Fruit fly (Drosophila melanogaster) whole organism, adult: ENCODE data around the gene eEF1gamma.

Source experiments
- CG11617 ChIP-seq: fragments of 200-800 bp; sonication (Bioruptor generic); optimal IDR thresholded peaks from 2 replicates; lab custom pipeline; 2017; ENCODE audit warnings: mild to moderate bottlenecking, missing biosample characterization, missing genetic modification reagents, missing genetic modification characterization
- CG12768 ChIP-seq: fragments of 200-800 bp; sonication (Bioruptor generic); optimal IDR thresholded peaks from 2 replicates; lab custom pipeline; 2017; ENCODE audit warnings: missing biosample characterization, missing genetic modification characterization, mild to moderate bottlenecking, moderate library complexity, missing genetic modification reagents
- CG14711 ChIP-seq: fragments of 200-800 bp; sonication (Bioruptor generic); optimal IDR thresholded peaks from 2 replicates; lab custom pipeline; 2018; ENCODE audit warnings: missing biosample characterization, mild to moderate bottlenecking, missing genetic modification characterization, moderate library complexity
- CG1620 ChIP-seq: fragments of 200-800 bp; sonication (Bioruptor generic); optimal IDR thresholded peaks from 2 replicates; lab custom pipeline; 2016; ENCODE audit warnings: missing biosample characterization, missing genetic modification characterization
- CG33017 ChIP-seq: fragments of 200-800 bp; sonication (Bioruptor generic); optimal IDR thresholded peaks from 2 replicates; lab custom pipeline; 2018; ENCODE audit warnings: missing biosample characterization, mild to moderate bottlenecking, missing genetic modification characterization, moderate library complexity
- CG5204 ChIP-seq: fragments of 200-800 bp; sonication (Bioruptor generic); optimal IDR thresholded peaks from 2 replicates; lab custom pipeline; 2016; ENCODE audit warnings: missing biosample characterization, missing genetic modification characterization
- CG7045 ChIP-seq: fragments of 200-800 bp; sonication (Bioruptor generic); optimal IDR thresholded peaks from 2 replicates; lab custom pipeline; 2017; ENCODE audit warnings: missing biosample characterization, mild to moderate bottlenecking, missing genetic modification characterization
- CG7101 ChIP-seq: fragments of 200-800 bp; sonication (Bioruptor generic); optimal IDR thresholded peaks from 2 replicates; lab custom pipeline; 2018; ENCODE audit warnings: missing biosample characterization, mild to moderate bottlenecking, missing genetic modification characterization, moderate library complexity
- Clk ChIP-seq: fragments of 200-800 bp; sonication (Bioruptor generic); optimal IDR thresholded peaks from 2 replicates; lab custom pipeline; 2017; ENCODE audit warnings: missing biosample characterization, missing genetic modification characterization
- Crg-1 ChIP-seq: fragments of 200-800 bp; sonication (Bioruptor generic); optimal IDR thresholded peaks from 2 replicates; lab custom pipeline; 2016; ENCODE audit warnings: missing biosample characterization, missing genetic modification characterization
- Hr96 ChIP-seq: fragments of 200-800 bp; sonication (Bioruptor generic); optimal IDR thresholded peaks from 2 replicates; lab custom pipeline; 2016; ENCODE audit warnings: missing biosample characterization, missing genetic modification characterization
- Mnt ChIP-seq: fragments of 200-800 bp; sonication (Bioruptor generic); optimal IDR thresholded peaks from 2 replicates; lab custom pipeline; 2016; ENCODE audit warnings: missing biosample characterization, mild to moderate bottlenecking, missing genetic modification characterization
- bab1 ChIP-seq: fragments of 200-800 bp; sonication (Bioruptor generic); optimal IDR thresholded peaks from 3 replicates; lab custom pipeline; 2019; ENCODE audit warnings: missing biosample characterization, mild to moderate bottlenecking, missing genetic modification characterization, moderate library complexity
- cic ChIP-seq: fragments of 200-800 bp; sonication (Bioruptor generic); optimal IDR thresholded peaks from 2 replicates; lab custom pipeline; 2017; ENCODE audit warnings: missing biosample characterization, mild to moderate bottlenecking, missing genetic modification characterization, moderate library complexity
- cnc ChIP-seq, 2 experiments: fragments of >200 bp; optimal IDR thresholded peaks; 2 replicates each; lab custom pipeline; 2017
- kay ChIP-seq: fragments of 200-800 bp; sonication (Bioruptor generic); peaks from one replicate; lab custom pipeline; 2016; ENCODE audit warnings: missing biosample characterization, missing genetic modification characterization, borderline replicate concordance
- ovo ChIP-seq: fragments of 200-800 bp; sonication (Bioruptor generic); optimal IDR thresholded peaks from 2 replicates; lab custom pipeline; 2016; ENCODE audit warnings: missing biosample characterization, missing genetic modification characterization
- pad ChIP-seq: fragments of 200-800 bp; sonication (Bioruptor generic); optimal IDR thresholded peaks from 3 replicates; lab custom pipeline; 2017; ENCODE audit warnings: missing biosample characterization, missing genetic modification characterization, mild to moderate bottlenecking, moderate library complexity, missing genetic modification reagents
- tj ChIP-seq: fragments of 200-800 bp; sonication (Bioruptor generic); optimal IDR thresholded peaks from 3 replicates; lab custom pipeline; 2017; ENCODE audit warnings: missing biosample characterization, mild to moderate bottlenecking, missing genetic modification characterization, moderate library complexity
- toe ChIP-seq: fragments of 200-800 bp; sonication (Bioruptor generic); optimal IDR thresholded peaks from 2 replicates; lab custom pipeline; 2016; ENCODE audit warnings: missing biosample characterization, missing genetic modification characterization

The eEF1gamma gene

DNA sequence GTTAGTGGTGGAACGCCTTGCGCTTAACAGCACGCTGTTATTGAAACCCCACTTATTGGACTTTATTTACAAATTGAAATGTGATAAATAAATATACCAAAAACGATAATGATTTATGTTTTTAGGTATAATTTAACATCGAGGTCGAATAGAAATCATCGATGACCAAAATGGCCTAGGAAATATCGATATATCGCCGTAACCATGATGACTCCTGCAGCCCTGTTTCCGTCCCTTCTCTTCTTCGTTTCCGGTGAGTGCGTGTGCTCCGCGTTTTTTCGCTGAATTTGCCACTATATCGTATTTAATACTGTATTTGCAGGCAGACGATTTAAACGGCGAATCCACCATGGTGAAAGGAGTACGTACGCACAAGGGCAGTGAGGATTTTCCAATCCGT is at the start of gene eEF1gamma:
Gene eEF1gamma (plus strand): TSS at position 225 of the 400 bp plus-strand sequence.
- TF ChIP-seq kay (GFP tag; lab: Kevin White, UChicago), result no peak
- peak; percentile 93 for TF ChIP-seq CG5204 (GFP tag; lab: Kevin White, UChicago)
- peak; percentile 95 for TF ChIP-seq CG1620 (GFP tag; lab: Kevin White, UChicago)
- TF ChIP-seq tj, result peak; percentile 87
- peak; percentile 96 for TF ChIP-seq Hr96 (GFP tag; lab: Kevin White, UChicago)
- peak; percentile 96 for TF ChIP-seq bab1 (GFP tag; lab: Kevin White, UChicago)
- TF ChIP-seq Clk, result peak; percentile 87
- TF ChIP-seq CG7045 (GFP tag; lab: Kevin White, UChicago), result peak; percentile 95
- peak; percentile 94 for TF ChIP-seq CG7101
- peak; percentile 93 for TF ChIP-seq Mnt
- TF ChIP-seq CG33017 (tag; lab: Kevin White, UChicago), result peak; percentile 84
- TF ChIP-seq Crg-1 (GFP tag; lab: Kevin White, UChicago), result peak; percentile 97
- TF ChIP-seq toe (GFP tag; lab: Kevin White, UChicago), result peak; percentile 92
- TF ChIP-seq CG11617, result peak; percentile 97
- peak; percentile 93 for TF ChIP-seq CG12768
- TF ChIP-seq CG14711 (tag; lab: Kevin White, UChicago), result peak; percentile 80
- no peak for TF ChIP-seq cnc (optimal IDR thresholded peaks at IDR 0.05; lab: Kevin White, UChicago)
- TF ChIP-seq ovo (GFP tag; lab: Kevin White, UChicago), result peak; percentile 95
- peak; percentile 88 for TF ChIP-seq pad (GFP tag; lab: Kevin White, UChicago)
- TF ChIP-seq cic, result peak; percentile 73

DNA sequence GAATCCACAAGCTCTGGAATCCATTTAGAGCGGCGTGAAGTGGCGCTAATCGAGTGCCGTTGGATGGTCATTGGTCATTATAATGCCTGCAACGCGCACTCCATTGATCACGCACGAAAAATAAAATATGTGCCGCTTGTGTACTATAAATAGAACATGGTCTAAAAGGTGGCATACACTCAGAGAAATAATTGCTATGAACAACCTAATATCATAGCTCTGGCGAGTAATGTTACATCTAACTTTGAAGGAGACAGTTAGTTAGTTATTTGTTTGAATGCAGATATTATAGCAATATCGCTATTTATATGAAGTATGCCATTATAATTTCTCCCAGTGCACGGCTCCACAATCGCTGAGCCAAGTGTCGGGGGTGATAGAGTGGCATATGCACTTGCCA is 29.0 kb upstream of the eEF1gamma start:
- no peak for TF ChIP-seq CG7101
- TF ChIP-seq pad (GFP tag; lab: Kevin White, UChicago), result no peak
- TF ChIP-seq CG33017 (tag; lab: Kevin White, UChicago), result no peak
- no peak for TF ChIP-seq cnc (optimal IDR thresholded peaks at IDR 0.05; lab: Kevin White, UChicago)
- TF ChIP-seq Crg-1 (GFP tag; lab: Kevin White, UChicago), result no peak
- no peak for TF ChIP-seq cic
- TF ChIP-seq CG1620 (GFP tag; lab: Kevin White, UChicago), result no peak
- no peak for TF ChIP-seq ovo (GFP tag; lab: Kevin White, UChicago)

DNA sequence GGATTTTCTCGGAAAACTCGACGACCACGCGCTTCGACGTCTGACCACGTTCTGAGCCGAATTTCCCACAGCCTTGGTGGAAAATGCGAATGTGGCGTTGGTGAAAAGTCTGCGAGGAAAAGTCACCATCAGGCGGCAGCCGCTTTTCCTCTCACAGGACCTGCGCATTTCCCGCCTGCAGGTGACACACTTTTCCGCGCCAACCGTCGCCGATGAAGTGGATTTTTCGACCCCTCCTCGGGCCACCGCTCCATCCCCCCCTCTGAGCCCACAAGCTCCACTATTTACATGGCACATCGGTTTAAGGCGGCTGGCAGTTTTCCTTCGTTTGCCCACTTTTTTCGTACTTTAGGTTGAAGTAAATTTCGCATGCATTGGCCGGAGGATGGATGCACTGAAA is 25.0 kb upstream of the eEF1gamma start, which contains the start of gene jus:
Gene jus (minus strand): TSS at position 38 of the 400 bp plus-strand sequence.
- TF ChIP-seq CG33017 (tag; lab: Kevin White, UChicago) (no peak), Mnt (no peak), pad (GFP tag; lab: Kevin White, UChicago) (peak; percentile 22)

DNA sequence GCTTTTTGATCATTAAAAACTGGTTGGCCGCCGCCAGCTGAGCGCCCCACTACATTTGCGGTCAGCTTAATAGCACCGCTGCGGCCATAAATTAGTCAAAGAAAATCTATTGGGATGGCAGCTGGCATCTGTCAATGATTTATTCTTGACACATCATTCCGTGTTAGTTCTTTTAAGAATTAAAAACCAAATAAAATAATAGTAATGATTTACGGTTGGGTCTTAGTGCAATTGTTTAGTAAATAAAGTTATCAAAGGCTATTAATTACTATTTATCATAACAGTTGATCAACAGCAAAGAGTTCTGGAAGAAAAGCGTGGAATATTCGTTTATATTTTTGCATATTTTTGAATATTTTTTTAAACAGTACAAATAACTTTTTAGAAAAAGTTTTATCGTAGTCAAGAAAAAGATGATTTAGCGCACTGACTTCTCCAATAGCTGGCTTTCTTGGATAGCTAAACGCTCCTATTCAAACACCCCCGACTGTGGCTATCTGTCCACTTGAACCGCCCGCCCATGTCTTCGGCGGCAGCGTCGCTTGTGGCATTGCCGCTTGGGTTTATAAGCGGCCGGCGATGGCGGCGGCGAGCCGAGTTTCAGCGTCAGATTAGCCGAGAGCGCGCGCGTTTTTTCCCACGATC is 22.9 kb upstream of the eEF1gamma start, which contains the start of gene CG14515:
Gene CG14515 (plus strand): TSS at position 590 of the 645 bp plus-strand sequence.
- TF ChIP-seq ovo (GFP tag; lab: Kevin White, UChicago) (no peak), CG14711 (tag; lab: Kevin White, UChicago) (no peak)

DNA sequence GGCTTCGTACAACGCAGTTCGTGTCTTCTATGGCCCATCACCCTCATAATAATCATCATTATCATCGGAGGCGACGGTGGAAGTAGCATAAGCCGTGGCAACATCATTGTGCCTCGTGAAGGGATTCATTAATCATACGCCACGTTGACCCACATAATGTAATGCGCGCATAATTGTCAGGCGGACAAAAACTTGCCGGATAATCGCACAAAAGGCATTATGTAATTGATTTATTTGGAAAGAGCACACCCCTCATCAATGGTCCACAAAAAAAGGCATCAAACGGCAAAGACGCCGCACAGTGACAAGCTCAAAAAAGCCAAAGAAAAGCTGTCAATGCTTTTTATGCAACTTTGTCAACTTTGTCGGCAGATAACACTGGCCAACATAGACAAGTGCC is 21.7 kb upstream of the eEF1gamma start:
- TF ChIP-seq CG12768 (no peak), Mnt (no peak), CG33017 (tag; lab: Kevin White, UChicago) (no peak), Hr96 (GFP tag; lab: Kevin White, UChicago) (no peak), CG11617 (no peak), Crg-1 (GFP tag; lab: Kevin White, UChicago) (no peak), kay (GFP tag; lab: Kevin White, UChicago) (no peak)

DNA sequence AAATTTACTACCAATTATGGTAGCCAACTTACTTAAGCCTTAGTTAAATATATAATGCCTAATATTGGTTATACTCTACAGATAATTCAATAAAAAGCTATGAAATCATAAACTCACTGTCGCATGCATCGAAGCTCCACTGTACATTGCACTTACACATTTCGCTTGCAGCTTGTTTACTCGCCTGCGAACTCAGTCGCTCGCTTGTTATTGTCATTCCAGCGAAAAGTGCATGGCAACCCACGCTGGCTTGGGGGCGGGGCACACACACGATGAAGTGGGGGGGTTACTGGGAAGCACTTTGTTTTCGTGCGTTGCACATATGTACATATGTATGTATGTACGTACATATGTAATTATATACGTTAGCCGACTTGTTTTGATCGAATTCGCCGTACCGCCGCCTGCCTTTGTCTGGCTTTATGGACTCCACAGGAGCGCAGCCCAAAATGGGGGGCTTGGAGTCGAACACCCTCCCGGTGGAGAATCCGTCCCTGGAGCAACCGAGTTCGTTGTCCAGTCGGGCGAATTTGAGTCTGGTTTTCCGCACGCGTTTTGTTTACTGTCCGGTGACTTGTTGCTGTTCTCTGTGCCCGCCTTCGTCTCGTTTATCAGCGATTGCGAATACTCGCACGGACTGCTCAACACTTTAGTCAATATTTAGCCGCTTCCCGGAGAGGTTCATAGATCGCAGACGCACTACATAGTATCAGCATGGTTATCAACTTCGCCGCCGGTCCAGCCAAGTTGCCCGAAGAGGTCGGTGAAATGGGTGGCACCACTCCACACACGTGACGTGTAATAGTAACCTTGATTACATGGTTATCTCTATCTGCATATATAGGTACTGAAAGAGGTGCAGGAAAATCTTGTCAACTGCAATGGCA is 19.9 kb upstream of the eEF1gamma start, which contains the start of gene CG11899:
Gene CG11899 (plus strand): TSS at position 648 of the 887 bp plus-strand sequence.
- TF ChIP-seq CG7045 (GFP tag; lab: Kevin White, UChicago), result peak; percentile 78
- TF ChIP-seq CG14711 (tag; lab: Kevin White, UChicago), result peak; percentile 74
- peak; percentile 59 for TF ChIP-seq CG33017 (tag; lab: Kevin White, UChicago)
- TF ChIP-seq Mnt, result peak; percentile 89
- peak; percentile 25 for TF ChIP-seq CG11617
- peak; percentile 43 for TF ChIP-seq CG5204 (GFP tag; lab: Kevin White, UChicago)
- peak; percentile 73 for TF ChIP-seq Hr96 (GFP tag; lab: Kevin White, UChicago)
- peak; percentile 77 for TF ChIP-seq pad (GFP tag; lab: Kevin White, UChicago)
- TF ChIP-seq bab1 (GFP tag; lab: Kevin White, UChicago), result peak; percentile 50
- TF ChIP-seq Crg-1 (GFP tag; lab: Kevin White, UChicago), result peak; percentile 58
- TF ChIP-seq CG1620 (GFP tag; lab: Kevin White, UChicago), result peak; percentile 55
- peak; percentile 92 for TF ChIP-seq CG12768
- peak; percentile 53 for TF ChIP-seq CG7101
- peak; percentile 84 for TF ChIP-seq toe (GFP tag; lab: Kevin White, UChicago)
- peak; percentile 95 for TF ChIP-seq cic
- peak; percentile 39 for TF ChIP-seq ovo (GFP tag; lab: Kevin White, UChicago)
- TF ChIP-seq kay (GFP tag; lab: Kevin White, UChicago), result peak; percentile 95
- peak; percentile 77 for TF ChIP-seq tj
- TF ChIP-seq Clk, result peak; percentile 75
- no peak for TF ChIP-seq cnc (optimal IDR thresholded peaks at IDR 0.05; lab: Kevin White, UChicago)
